Worm (Caenorhabditis elegans): Measurements from ENCODE around the gene hdl-2.

DNA sequence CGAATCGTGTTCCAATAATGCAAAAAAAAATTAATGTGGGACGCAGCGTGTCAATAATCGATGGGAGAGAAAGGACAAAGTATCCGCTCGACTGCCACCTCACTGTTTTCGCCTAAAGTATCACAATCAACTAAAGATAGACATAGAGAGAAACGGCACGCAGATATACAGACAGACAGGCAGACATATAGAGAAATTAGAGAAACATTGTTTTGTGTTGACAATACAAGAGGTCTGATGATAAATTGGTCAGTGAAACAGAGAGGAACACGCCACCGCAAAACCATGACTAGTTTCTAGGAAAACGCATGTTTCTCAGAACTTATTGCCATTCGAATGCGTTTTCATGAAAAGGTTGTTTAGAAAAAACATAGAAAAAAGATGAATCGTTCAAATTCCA, 43.4 kb upstream of the hdl-2 start, which contains the start of gene T28C6.8:
- TF ChIP-seq mdl-1 (tag; optimal IDR thresholded peaks at IDR 0.05) (peak in 1 of 2 experiments; percentile 13), nhr-237 (tag; optimal IDR thresholded peaks at IDR 0.05) (no peak), ztf-11 (tag; optimal IDR thresholded peaks at IDR 0.05) (no peak), ceh-82 (tag; optimal IDR thresholded peaks at IDR 0.05) (no peak)

All from whole organism, L1 larva.